Worm (Caenorhabditis elegans): ENCODE data around the gene sec-16A.1.

DNA sequence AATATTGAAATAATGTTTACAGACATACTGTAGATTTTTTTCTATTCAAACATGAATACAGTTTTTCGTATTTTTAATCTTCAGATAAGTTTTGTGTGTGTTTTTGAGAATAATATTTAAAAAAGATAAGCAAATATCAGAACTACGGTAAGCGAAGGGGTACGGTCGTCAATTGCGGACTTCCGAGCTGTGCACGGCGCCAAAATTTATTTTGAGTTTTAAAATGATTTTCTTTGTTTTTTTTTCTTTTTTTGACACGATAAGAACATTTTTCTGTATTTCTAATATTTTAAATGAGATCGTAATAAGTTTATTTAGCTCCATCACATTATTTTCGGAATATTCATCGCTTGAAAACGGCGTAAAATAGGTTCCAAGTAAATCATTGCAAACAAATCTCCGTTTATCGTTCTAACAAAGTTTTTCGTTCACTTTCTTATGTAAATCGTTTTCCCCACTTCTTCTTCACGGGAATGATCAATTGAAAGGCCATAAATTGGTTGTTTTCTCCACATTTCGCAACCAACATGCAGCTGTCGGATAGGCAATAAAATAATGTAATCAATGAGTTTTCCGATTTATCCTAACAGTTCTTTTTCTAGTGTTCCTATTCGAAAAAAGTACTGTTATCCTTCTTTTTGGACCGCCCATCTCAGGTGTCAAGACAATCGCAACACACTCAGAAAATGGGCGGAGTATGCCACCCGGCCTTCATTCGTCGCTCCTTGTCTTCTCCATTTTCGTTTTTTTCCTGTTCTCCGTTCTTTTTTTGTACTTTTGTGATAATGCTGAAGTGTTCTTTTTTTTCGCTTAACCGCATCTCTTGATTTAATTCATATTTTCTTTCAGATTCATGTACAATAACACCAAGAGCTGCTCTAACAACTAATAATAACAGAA, 34.0 kb upstream of the sec-16A.1 start, which contains the start of gene glp-1:
- TF ChIP-seq ztf-29 (GFP tag; IDR thresholded peaks at IDR 0.05) (no peak), ztf-23 (GFP tag; IDR thresholded peaks at IDR 0.05) (no peak), cog-1 (tag; optimal IDR thresholded peaks at IDR 0.05) (no peak), klf-2 (GFP tag; conservative IDR thresholded peaks at IDR 0.05) (no peak), flt-1 (GFP tag; IDR thresholded peaks at IDR 0.05) (no peak), ref-1 (GFP tag; conservative IDR thresholded peaks at IDR 0.05) (no peak), T22C8.4 (GFP tag; IDR thresholded peaks at IDR 0.05) (no peak)
